Fruit fly (Drosophila melanogaster) whole organism, embryonic: ENCODE results near the gene CG17364.

Experiments used
- BEAF-32 ChIP-seq: fragments of 200-800 bp; sonication (Bioruptor generic); optimal IDR thresholded peaks from 3 replicates; lab custom pipeline; 2017; ENCODE audit warnings: missing biosample characterization, missing genetic modification characterization, mild to moderate bottlenecking, moderate library complexity, missing genetic modification reagents
- Bgb ChIP-seq: fragments of 200-800 bp; sonication (Bioruptor generic); IDR thresholded peaks from 2 replicates; pipeline ENCODE4 v1.3.6; 2022; ENCODE audit warnings: missing biosample characterization, missing genetic modification characterization; ENCODE audit not compliant: partially characterized antibody
- CG10209 ChIP-seq: fragments of 200-800 bp; sonication (Bioruptor generic); optimal IDR thresholded peaks from 3 replicates; lab custom pipeline; 2017; ENCODE audit warnings: missing biosample characterization, mild to moderate bottlenecking, missing genetic modification characterization, missing genetic modification reagents
- CG11456 ChIP-seq: fragments of 200-800 bp; sonication (Bioruptor generic); IDR thresholded peaks from 3 replicates; pipeline ENCODE4 v1.3.6; 2022; ENCODE audit warnings: missing biosample characterization, missing genetic modification characterization
- CG1233 ChIP-seq: fragments of 200-800 bp; sonication (Bioruptor generic); optimal IDR thresholded peaks from 4 replicates; lab custom pipeline; 2018; ENCODE audit warnings: missing biosample characterization, mild to moderate bottlenecking, missing genetic modification characterization
- CG12659 ChIP-seq: fragments of 200-800 bp; sonication (Bioruptor generic); optimal IDR thresholded peaks from 3 replicates; lab custom pipeline; 2017; ENCODE audit warnings: mild to moderate bottlenecking, missing biosample characterization, missing genetic modification reagents, missing genetic modification characterization
- CG12744 ChIP-seq: fragments of 200-800 bp; sonication (Bioruptor generic); optimal IDR thresholded peaks from 2 replicates; lab custom pipeline; 2016; ENCODE audit warnings: missing biosample characterization, missing genetic modification characterization
- CG13424 ChIP-seq: fragments of 200-800 bp; sonication (Bioruptor generic); optimal IDR thresholded peaks from 2 replicates; lab custom pipeline; 2019; ENCODE audit warnings: missing biosample characterization, mild to moderate bottlenecking, missing genetic modification characterization, moderate library complexity
- CG14441 ChIP-seq: fragments of 200-800 bp; sonication (Bioruptor generic); IDR thresholded peaks from 2 replicates; pipeline ENCODE4 v1.3.6; 2022; ENCODE audit warnings: missing biosample characterization, missing genetic modification characterization
- CG16813 ChIP-seq: fragments of 200-800 bp; sonication (Bioruptor generic); IDR thresholded peaks from 3 replicates; pipeline ENCODE4 v1.3.6; 2022; ENCODE audit warnings: missing biosample characterization, missing genetic modification characterization; ENCODE audit not compliant: partially characterized antibody
- CG16863 ChIP-seq: fragments of 200-800 bp; sonication (Bioruptor generic); optimal IDR thresholded peaks from 3 replicates; lab custom pipeline; 2016; ENCODE audit warnings: missing biosample characterization, missing genetic modification characterization
- CG30431 ChIP-seq: fragments of 200-800 bp; sonication (Bioruptor generic); optimal IDR thresholded peaks from 2 replicates; lab custom pipeline; 2017; ENCODE audit warnings: missing biosample characterization, missing genetic modification characterization
- CG3163 ChIP-seq: fragments of 200-800 bp; sonication (Bioruptor generic); optimal IDR thresholded peaks from 3 replicates; lab custom pipeline; 2016; ENCODE audit warnings: missing biosample characterization, missing genetic modification characterization
- CG33213 ChIP-seq: fragments of 200-800 bp; sonication (Bioruptor generic); optimal IDR thresholded peaks from 3 replicates; lab custom pipeline; 2016; ENCODE audit warnings: missing biosample characterization, missing genetic modification characterization
- CG34224 ChIP-seq: fragments of 200-800 bp; sonication (Bioruptor generic); IDR thresholded peaks from 3 replicates; pipeline ENCODE4 v1.3.6; 2022; ENCODE audit warnings: missing biosample characterization, missing genetic modification characterization; ENCODE audit not compliant: partially characterized antibody
- CG3995 ChIP-seq: fragments of 200-800 bp; sonication (Bioruptor generic); optimal IDR thresholded peaks from 3 replicates; lab custom pipeline; 2016; ENCODE audit warnings: missing biosample characterization, missing genetic modification characterization
- CG42726 ChIP-seq: fragments of 200-800 bp; sonication (Bioruptor generic); IDR thresholded peaks from 2 replicates; pipeline ENCODE4 v1.3.6; 2022; ENCODE audit warnings: missing biosample characterization, missing genetic modification characterization; ENCODE audit not compliant: partially characterized antibody
- CG5953 ChIP-seq: fragments of 200-800 bp; sonication (Bioruptor generic); IDR thresholded peaks from 2 replicates; pipeline ENCODE4 v1.3.6; 2022; ENCODE audit warnings: missing biosample characterization, missing genetic modification characterization
- CG7372 ChIP-seq: fragments of 200-800 bp; sonication (Bioruptor generic); IDR thresholded peaks from 2 replicates; pipeline ENCODE4 v1.3.6; 2022; ENCODE audit warnings: missing biosample characterization, missing genetic modification characterization
- CG7556 ChIP-seq: fragments of 200-800 bp; sonication (Bioruptor generic); optimal IDR thresholded peaks from 2 replicates; lab custom pipeline; 2017; ENCODE audit warnings: missing biosample characterization, mild to moderate bottlenecking, missing genetic modification characterization
- CG9817 ChIP-seq: fragments of 200-800 bp; sonication (Bioruptor generic); optimal IDR thresholded peaks from 2 replicates; lab custom pipeline; 2018; ENCODE audit warnings: missing biosample characterization, mild to moderate bottlenecking, missing genetic modification characterization, moderate library complexity
- D ChIP-seq, 2 experiments: fragments of 200-800 bp in 1 of 2; fragments of >200 bp in 1 of 2; sonication (Bioruptor generic) in 1 of 2; optimal IDR thresholded peaks; 2 replicates in 1 of 2; 3 replicates in 1 of 2; lab custom pipeline; 2017; ENCODE audit warnings: mild to moderate bottlenecking in 1 of 2, missing biosample characterization in 1 of 2, missing genetic modification characterization in 1 of 2, missing genetic modification reagents in 1 of 2
- Dbx ChIP-seq: fragments of 200-800 bp; sonication (Bioruptor generic); IDR thresholded peaks from 3 replicates; pipeline ENCODE4 v1.3.6; 2022; ENCODE audit warnings: missing biosample characterization, missing genetic modification characterization
- E2f2 ChIP-seq: fragments of 200-800 bp; sonication (Bioruptor generic); IDR thresholded peaks from 2 replicates; pipeline ENCODE4 v1.3.6; 2022; ENCODE audit warnings: missing biosample characterization, missing genetic modification characterization
- Ets97D ChIP-seq: fragments of 200-800 bp; sonication (Bioruptor generic); optimal IDR thresholded peaks from 3 replicates; lab custom pipeline; 2016; ENCODE audit warnings: missing biosample characterization, missing genetic modification characterization
- Hr78 ChIP-seq, 2 experiments: fragments of 200-800 bp in 1 of 2; fragments of >200 bp in 1 of 2; sonication (Bioruptor generic) in 1 of 2; optimal IDR thresholded peaks; 2 replicates each; lab custom pipeline; 2017 to 2019; ENCODE audit warnings: missing biosample characterization in 2 of 2, missing genetic modification characterization in 2 of 2, mild to moderate bottlenecking in 1 of 2, moderate library complexity in 1 of 2
- NC2α ChIP-seq: fragments of 200-800 bp; sonication (Bioruptor generic); optimal IDR thresholded peaks from 2 replicates; lab custom pipeline; 2016; ENCODE audit warnings: missing biosample characterization, missing genetic modification characterization
- Neu2 ChIP-seq: fragments of 200-800 bp; sonication (Bioruptor generic); optimal IDR thresholded peaks from 3 replicates; lab custom pipeline; 2016; ENCODE audit warnings: missing biosample characterization, missing genetic modification characterization, borderline replicate concordance
- NfI ChIP-seq: fragments of 200-800 bp; sonication (Bioruptor generic); optimal IDR thresholded peaks from 3 replicates; lab custom pipeline; 2018; ENCODE audit warnings: missing biosample characterization, mild to moderate bottlenecking, missing genetic modification characterization, moderate library complexity
- Pdp1 ChIP-seq, 2 experiments: fragments of 200-800 bp; sonication (Bioruptor generic); optimal IDR thresholded peaks; 3 replicates each; lab custom pipeline; 2016; ENCODE audit warnings: missing biosample characterization in 2 of 2, missing genetic modification characterization in 2 of 2, mild to moderate bottlenecking in 1 of 2, moderate library complexity in 1 of 2
- Ravus ChIP-seq: fragments of 200-800 bp; sonication (Bioruptor generic); IDR thresholded peaks from 2 replicates; pipeline ENCODE4 v1.3.6; 2022; ENCODE audit warnings: missing biosample characterization, missing genetic modification characterization
- Rfx ChIP-seq: fragments of 200-800 bp; sonication (Bioruptor generic); IDR thresholded peaks from 2 replicates; pipeline ENCODE4 v1.3.6; 2022; ENCODE audit warnings: missing biosample characterization, missing genetic modification characterization
- Rx ChIP-seq: fragments of 200-800 bp; sonication (Bioruptor generic); IDR thresholded peaks from 2 replicates; pipeline ENCODE4 v1.3.6; 2022; ENCODE audit warnings: missing biosample characterization, missing genetic modification characterization
- Sry-δ ChIP-seq: fragments of 200-800 bp; sonication (Bioruptor generic); optimal IDR thresholded peaks from 2 replicates; lab custom pipeline; 2016; ENCODE audit warnings: missing biosample characterization, missing genetic modification characterization
- chinmo ChIP-seq: fragments of 200-800 bp; sonication (Bioruptor generic); IDR thresholded peaks from 4 replicates; pipeline ENCODE4 v1.3.6; 2022; ENCODE audit warnings: missing biosample characterization, missing genetic modification characterization; ENCODE audit not compliant: partially characterized antibody
- fru ChIP-seq: fragments of >200 bp; optimal IDR thresholded peaks from 2 replicates; lab custom pipeline; 2017
- inv ChIP-seq: fragments of 200-800 bp; sonication (Bioruptor generic); IDR thresholded peaks from 2 replicates; pipeline ENCODE4 v1.3.6; 2022; ENCODE audit warnings: missing biosample characterization, missing genetic modification characterization; ENCODE audit not compliant: partially characterized antibody
- jumu ChIP-seq: fragments of 200-800 bp; sonication (Bioruptor generic); optimal IDR thresholded peaks from 3 replicates; lab custom pipeline; 2016; ENCODE audit warnings: missing biosample characterization, missing genetic modification characterization
- ken ChIP-seq: fragments of 200-800 bp; sonication (Bioruptor generic); IDR thresholded peaks from 3 replicates; pipeline ENCODE4 v1.3.6; 2022; ENCODE audit warnings: missing biosample characterization, missing genetic modification characterization
- lola ChIP-seq, 3 experiments: fragments of >200 bp in 2 of 3; fragments of 200-800 bp in 1 of 3; sonication (Bioruptor generic) in 1 of 3; optimal IDR thresholded peaks; 2 replicates each; lab custom pipeline; 2017 to 2019; ENCODE audit warnings: missing biosample characterization in 3 of 3, missing genetic modification characterization in 3 of 3, mild to moderate bottlenecking in 1 of 3, moderate library complexity in 1 of 3
- sens ChIP-seq: fragments of 200-800 bp; sonication (Bioruptor generic); peaks from one replicate; lab custom pipeline; 2016; ENCODE audit warnings: missing biosample characterization, missing genetic modification characterization
- sug ChIP-seq: fragments of 200-800 bp; optimal IDR thresholded peaks from 2 replicates; lab custom pipeline; 2019; ENCODE audit warnings: missing biosample characterization, mild to moderate bottlenecking, missing genetic modification characterization, moderate library complexity
- tna ChIP-seq: fragments of 200-800 bp; sonication (Bioruptor generic); IDR thresholded peaks from 2 replicates; pipeline ENCODE4 v1.3.6; 2022; ENCODE audit warnings: missing biosample characterization, missing genetic modification characterization; ENCODE audit not compliant: partially characterized antibody
- zen ChIP-seq: fragments of 200-800 bp; sonication (Bioruptor generic); optimal IDR thresholded peaks from 3 replicates; lab custom pipeline; 2018; ENCODE audit warnings: missing biosample characterization, mild to moderate bottlenecking, missing genetic modification characterization, moderate library complexity
- zfh1 ChIP-seq: fragments of 200-800 bp; sonication (Bioruptor generic); IDR thresholded peaks from 3 replicates; pipeline ENCODE4 v1.3.6; 2022; ENCODE audit warnings: missing biosample characterization, missing genetic modification characterization
- zfh2 ChIP-seq: fragments of 200-800 bp; sonication (Bioruptor generic); optimal IDR thresholded peaks from 2 replicates; lab custom pipeline; 2016; ENCODE audit warnings: missing biosample characterization, missing genetic modification characterization

CG17364 gene

dm6 chr3L:13964635-13965501, 28.3 kb downstream of the CG17364 start, which contains the start of the genes Meics, Nxf3 and ssp2 (continued):
- peak; percentile 11 for TF ChIP-seq CG9817 (tag; lab: Kevin White, UChicago)
- peak; percentile 25; the same call in 1 of the 3 replicates for TF ChIP-seq zfh1
- TF ChIP-seq CG12744 (GFP tag; lab: Kevin White, UChicago), result no peak
- TF ChIP-seq Hr78 (GFP tag; optimal IDR thresholded peaks at IDR 0.05; lab: Kevin White, UChicago), result peak in 1 of 2 experiments; percentile 46
- TF ChIP-seq Ets97D (GFP tag; lab: Kevin White, UChicago), result peak; percentile 40
- peak; percentile 5 for TF ChIP-seq NfI (GFP tag; lab: Kevin White, UChicago)
- TF ChIP-seq CG14441 (GFP tag; lab: Robert Waterston, UW), result peak; percentile 31; the same call in 1 of the 2 replicates
- peak; percentile 2 for TF ChIP-seq CG1233 (GFP tag; lab: Kevin White, UChicago)
- peak; percentile 87 for TF ChIP-seq Sry-δ
- no peak for TF ChIP-seq CG30431 (GFP tag; lab: Kevin White, UChicago)
- TF ChIP-seq lola (GFP tag; optimal IDR thresholded peaks at IDR 0.05; lab: Kevin White, UChicago), result peak in 1 of 3 experiments; percentile 63
- peak; percentile 78 for TF ChIP-seq CG16813
- peak; percentile 46 for TF ChIP-seq CG12659 (GFP tag; lab: Kevin White, UChicago)
- TF ChIP-seq CG3995 (GFP tag; lab: Kevin White, UChicago), result peak; percentile 98
- TF ChIP-seq CG33213 (GFP tag; lab: Kevin White, UChicago), result peak; percentile 3
- TF ChIP-seq ken (GFP tag; lab: Robert Waterston, UW), result peak; percentile 60; the same call in 2 of the 3 replicates
- TF ChIP-seq CG7556 (GFP tag; lab: Kevin White, UChicago), result peak; percentile 7
- TF ChIP-seq Dbx (GFP tag; lab: Robert Waterston, UW), result 0 out of 3 replicates have a peak, but pooled peaks have one; percentile 21
- no peak for TF ChIP-seq fru (lab: Kevin White, UChicago)
- peak; percentile 77 for TF ChIP-seq sens
- peak; percentile 16 for TF ChIP-seq CG13424 (tag; lab: Kevin White, UChicago)
- 0 out of 4 replicates have a peak, but pooled peaks have one; percentile 2 for TF ChIP-seq chinmo (GFP tag; lab: Robert Waterston, UW)
- peak; percentile 16 for TF ChIP-seq CG16863 (GFP tag; lab: Kevin White, UChicago)
- no peak for TF ChIP-seq Ravus (GFP tag; lab: Robert Waterston, UW)
- TF ChIP-seq CG10209 (GFP tag; lab: Kevin White, UChicago), result no peak
- peak; percentile 85 for TF ChIP-seq BEAF-32
- peak; percentile 44 for TF ChIP-seq zfh2 (GFP tag; lab: Kevin White, UChicago)
- peak; percentile 35 for TF ChIP-seq E2f2
- peak; percentile 69 for TF ChIP-seq CG42726
- TF ChIP-seq tna (GFP tag; lab: Robert Waterston, UW), result peak; percentile 25; the same call in 1 of the 2 replicates
- TF ChIP-seq zen (tag; lab: Kevin White, UChicago), result peak; percentile 17
- no peak for TF ChIP-seq CG5953 (GFP tag; lab: Robert Waterston, UW)
- TF ChIP-seq Rx (GFP tag; lab: Robert Waterston, UW), result peak; percentile 3; the same call in 1 of the 2 replicates
- TF ChIP-seq Neu2, result no peak
- TF ChIP-seq CG11456, result peak; percentile 64; the same call in 2 of the 3 replicates
- no peak for TF ChIP-seq NC2α (GFP tag; lab: Kevin White, UChicago)
- peak; percentile 71 for TF ChIP-seq Rfx (GFP tag; lab: Robert Waterston, UW)
- peak; percentile 29 for TF ChIP-seq jumu (GFP tag; lab: Kevin White, UChicago)
- TF ChIP-seq CG7372 (GFP tag; lab: Robert Waterston, UW), result no peak
- TF ChIP-seq CG34224 (GFP tag; lab: Robert Waterston, UW), result peak; percentile 41; the same call in 1 of the 3 replicates
- peak; percentile 40 for TF ChIP-seq sug (tag; lab: Kevin White, UChicago)
- peak; percentile 71 for TF ChIP-seq Bgb (GFP tag; lab: Robert Waterston, UW)
- TF ChIP-seq D (optimal IDR thresholded peaks at IDR 0.05; lab: Kevin White, UChicago), result no peak
- peak; percentile 25 for TF ChIP-seq D (GFP tag; optimal IDR thresholded peaks at IDR 0.05; lab: Kevin White, UChicago)
- peak; percentile 46 for TF ChIP-seq inv
- TF ChIP-seq CG3163 (GFP tag; lab: Kevin White, UChicago), result no peak
- peak in 1 of 2 experiments; percentile 7 for TF ChIP-seq Pdp1 (GFP tag; optimal IDR thresholded peaks at IDR 0.05; lab: Kevin White, UChicago)
